Fruit fly (Drosophila melanogaster): ENCODE data around the gene dnt.
A peak's percentile ranks its signal among the peaks of the same experiment; 100 is the strongest.

The dnt gene

dm6 chr2L:19370046-19370445, 7.0 kb upstream of the dnt start, which contains the start of gene CG17349 (continued):
- TF ChIP-seq wdn (GFP tag; IDR thresholded peaks at IDR 0.05) (no peak), unpg (GFP tag; optimal IDR thresholded peaks at IDR 0.05) (peak; percentile 23), fru (optimal IDR thresholded peaks at IDR 0.05) (no peak), gce (GFP tag; IDR thresholded peaks at IDR 0.05) (no peak), CG5180 (GFP tag; optimal IDR thresholded peaks at IDR 0.05) (no peak), CG31441 (GFP tag; IDR thresholded peaks at IDR 0.05) (peak; percentile 22; the same call in 1 of the 2 replicates), pita (GFP tag; optimal IDR thresholded peaks at IDR 0.05) (no peak), CG4617 (GFP tag; optimal IDR thresholded peaks at IDR 0.05; ENCODE audit: borderline replicate concordance) (no peak), unc-4 (GFP tag; IDR thresholded peaks at IDR 0.05; ENCODE audit: partially characterized antibody) (no peak), Nf-YB (GFP tag; optimal IDR thresholded peaks at IDR 0.05) (no peak), NK7.1 (GFP tag; optimal IDR thresholded peaks at IDR 0.05) (no peak), Meics (GFP tag; optimal IDR thresholded peaks at IDR 0.05) (no peak), Hr39 (optimal IDR thresholded peaks at IDR 0.05) (no peak), dimm (GFP tag; IDR thresholded peaks at IDR 0.05) (no peak), CG4424 (GFP tag; optimal IDR thresholded peaks at IDR 0.05) (no peak), Ptx1 (GFP tag; IDR thresholded peaks at IDR 0.05) (no peak), Awh (GFP tag; IDR thresholded peaks at IDR 0.05) (no peak), phol (tag; optimal IDR thresholded peaks at IDR 0.05) (no peak), Rfx (GFP tag; IDR thresholded peaks at IDR 0.05) (no peak), CG6654 (GFP tag; optimal IDR thresholded peaks at IDR 0.05) (no peak), slp2 (GFP tag; optimal IDR thresholded peaks at IDR 0.05) (no peak), CG10274 (GFP tag; optimal IDR thresholded peaks at IDR 0.05) (no peak), CG4282 (GFP tag; optimal IDR thresholded peaks at IDR 0.05) (no peak), Dref (GFP tag; IDR thresholded peaks at IDR 0.05) (no peak), chinmo (GFP tag; IDR thresholded peaks at IDR 0.05; ENCODE audit: partially characterized antibody) (no peak), klu (GFP tag; IDR thresholded peaks at IDR 0.05) (no peak), ac (GFP tag; optimal IDR thresholded peaks at IDR 0.05) (no peak), corto (GFP tag; optimal IDR thresholded peaks at IDR 0.05) (no peak), tin (GFP tag; optimal IDR thresholded peaks at IDR 0.05) (no peak), GATAe (GFP tag; conservative IDR thresholded peaks at IDR 0.05) (no peak), Abd-B (GFP tag; optimal IDR thresholded peaks at IDR 0.05) (no peak), HmgD (GFP tag; optimal IDR thresholded peaks at IDR 0.05) (no peak), Dip3 (GFP tag; optimal IDR thresholded peaks at IDR 0.05) (no peak), zen (tag; optimal IDR thresholded peaks at IDR 0.05) (no peak), PHDP (tag; optimal IDR thresholded peaks at IDR 0.05) (peak; percentile 43), CG8281 (tag; optimal IDR thresholded peaks at IDR 0.05) (no peak), sens-2 (GFP tag; IDR thresholded peaks at IDR 0.05) (no peak), nerfin-2 (GFP tag; IDR thresholded peaks at IDR 0.05; ENCODE audit: partially characterized antibody) (no peak), CG17568 (GFP tag; optimal IDR thresholded peaks at IDR 0.05) (peak; percentile 3), ewg (GFP tag; optimal IDR thresholded peaks at IDR 0.05) (peak; percentile 14), CG2889 (GFP tag; IDR thresholded peaks at IDR 0.05) (no peak), CG42726 (GFP tag; IDR thresholded peaks at IDR 0.05; ENCODE audit: partially characterized antibody) (no peak), wek (GFP tag; optimal IDR thresholded peaks at IDR 0.05) (no peak), Dp (GFP tag; optimal IDR thresholded peaks at IDR 0.05) (no peak), B-H1 (GFP tag; IDR thresholded peaks at IDR 0.05) (no peak), Ravus (GFP tag; IDR thresholded peaks at IDR 0.05) (no peak), run (tag; optimal IDR thresholded peaks at IDR 0.05) (no peak), CG2678 (tag; optimal IDR thresholded peaks at IDR 0.05) (peak; percentile 46), twi (tag; optimal IDR thresholded peaks at IDR 0.05) (no peak), CG16815 (GFP tag; optimal IDR thresholded peaks at IDR 0.05) (no peak), HmgZ (tag; optimal IDR thresholded peaks at IDR 0.05) (no peak), tup (GFP tag; optimal IDR thresholded peaks at IDR 0.05) (no peak)

Measured in whole organism, embryonic.